Worm (Caenorhabditis elegans): Measurements from ENCODE around the gene srbc-38.

srbc-38 gene

ce11 chrV:728822-729493, 21.9 kb downstream of the srbc-38 start:
- TF ChIP-seq unc-62 (GFP tag; optimal IDR thresholded peaks at IDR 0.05): no peak

DNA sequence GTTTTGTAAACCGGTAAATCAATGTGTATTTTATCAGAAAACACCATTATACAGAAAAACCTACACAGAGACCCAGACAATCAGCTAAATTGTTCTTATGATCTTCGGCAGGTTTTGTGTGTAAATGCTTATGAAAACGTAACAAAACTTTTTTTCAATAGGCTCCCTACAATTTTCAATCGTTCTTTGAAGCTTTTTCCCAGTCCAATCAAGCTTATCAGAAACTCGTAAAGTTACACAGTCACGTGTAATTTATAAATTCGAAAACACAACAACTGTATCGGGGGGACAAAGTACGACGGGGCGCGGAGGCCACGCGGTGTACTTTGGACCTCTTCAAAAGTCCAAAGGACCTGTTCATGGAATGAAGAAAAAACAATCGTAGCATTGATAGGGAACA, 23.2 kb downstream of the srbc-38 start:
- TF ChIP-seq unc-62 (GFP tag; optimal IDR thresholded peaks at IDR 0.05): no peak

DNA sequence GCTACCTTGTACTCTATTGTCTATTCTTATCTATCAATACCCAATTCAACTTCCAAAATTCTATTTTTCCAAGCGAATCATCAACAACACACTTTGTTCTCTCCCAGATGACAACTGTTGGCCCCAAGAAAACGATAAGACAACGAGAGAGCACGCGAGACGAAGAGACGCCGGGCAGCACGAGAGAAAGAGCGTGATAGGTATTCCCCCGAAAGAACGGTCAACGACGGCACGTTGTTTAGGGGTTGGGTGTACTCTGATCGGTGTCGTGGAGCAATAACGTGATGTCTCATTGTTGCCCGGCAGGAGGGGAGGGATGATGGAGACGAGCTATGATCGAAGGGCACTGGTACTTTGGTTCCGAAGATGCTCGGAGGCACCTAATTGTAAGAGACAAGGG, 24.3 kb downstream of the srbc-38 start:
- TF ChIP-seq unc-62 (GFP tag; optimal IDR thresholded peaks at IDR 0.05): no peak

- TF ChIP-seq unc-62 (GFP tag; optimal IDR thresholded peaks at IDR 0.05): no peak
These were observed 29.2 kb downstream of the srbc-38 start, which contains the start of gene srj-25 for ce11 chrV:736171-736570. Gene srj-25 (minus strand): TSS chrV:736271.

DNA sequence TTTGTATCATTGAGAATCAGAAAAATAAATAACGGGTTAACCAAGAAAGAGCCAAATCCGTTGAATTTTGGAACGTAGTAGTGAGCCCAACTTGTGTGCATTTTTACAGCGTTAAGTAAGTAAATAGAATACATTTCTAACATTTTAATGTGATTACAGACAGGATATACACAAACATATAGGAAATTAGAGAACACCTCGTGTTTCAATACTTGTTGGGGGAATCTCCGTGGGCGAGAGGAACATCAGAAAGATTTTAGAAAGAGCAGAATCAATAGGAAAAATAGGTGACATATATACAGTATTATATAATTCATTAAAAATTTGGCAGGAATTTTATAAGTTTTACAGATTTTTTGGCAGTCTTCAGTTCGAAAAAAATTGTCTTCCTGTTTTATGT, 31.8 kb downstream of the srbc-38 start, which contains the start of gene srj-24:
TSS of gene srj-24 (minus strand) at position 101 of the 400 bp plus-strand sequence.
- no peak for TF ChIP-seq unc-62 (GFP tag; optimal IDR thresholded peaks at IDR 0.05)

ce11 chrV:741820-742219, 34.8 kb downstream of the srbc-38 start, which contains the start of gene C05E4.7:
Gene C05E4.7 (plus strand): TSS chrV:742120.
- no peak for TF ChIP-seq unc-62 (GFP tag; optimal IDR thresholded peaks at IDR 0.05)

- no peak for TF ChIP-seq unc-62 (GFP tag; optimal IDR thresholded peaks at IDR 0.05)
These were observed 36.3 kb downstream of the srbc-38 start, which contains the start of gene str-134 for ce11 chrV:743348-743747. Gene str-134 (plus strand): TSS chrV:743648.

- TF ChIP-seq unc-62 (GFP tag; optimal IDR thresholded peaks at IDR 0.05): no peak
These were observed 41.0 kb downstream of the srbc-38 start, which contains the start of gene sri-4 for ce11 chrV:748044-748443. Gene sri-4 (plus strand): TSS chrV:748344.

DNA sequence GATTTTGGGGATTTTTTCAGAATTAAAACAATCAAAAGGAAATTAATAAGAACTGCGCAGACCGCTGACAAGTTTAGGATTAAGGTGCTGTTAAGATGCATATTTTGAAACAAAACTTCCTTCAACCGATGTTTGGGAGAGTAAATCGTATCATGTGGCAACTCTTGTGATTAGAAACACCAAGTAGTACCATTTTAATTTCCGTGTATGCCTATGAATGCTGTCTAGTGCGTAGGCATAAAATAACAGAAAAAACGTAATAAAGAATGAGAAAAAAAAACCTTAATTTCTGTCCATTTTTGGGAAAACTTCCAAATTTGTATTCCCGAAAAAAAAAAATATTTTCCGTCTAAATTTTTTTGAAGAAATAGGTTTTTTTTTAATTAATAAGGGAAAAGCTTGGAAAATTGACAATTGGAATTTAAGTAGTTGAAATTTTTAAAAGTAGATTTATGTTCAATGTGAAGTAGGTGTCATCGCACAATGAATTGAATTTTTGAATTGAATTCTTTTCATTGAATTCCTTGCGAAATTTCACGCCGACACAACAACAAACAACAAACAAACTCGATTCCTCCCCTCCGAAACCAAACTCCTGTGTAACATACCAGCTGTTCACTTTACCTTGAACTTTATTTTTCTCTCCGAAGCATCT, 45.8 kb downstream of the srbc-38 start, which contains the start of the genes str-262 and srp-1:
TSS of gene str-262 (minus strand) at position 101 of the 655 bp plus-strand sequence.
TSS of gene srp-1 (plus strand) at position 605 of the 655 bp plus-strand sequence.
- no peak for TF ChIP-seq unc-62 (GFP tag; optimal IDR thresholded peaks at IDR 0.05)

DNA sequence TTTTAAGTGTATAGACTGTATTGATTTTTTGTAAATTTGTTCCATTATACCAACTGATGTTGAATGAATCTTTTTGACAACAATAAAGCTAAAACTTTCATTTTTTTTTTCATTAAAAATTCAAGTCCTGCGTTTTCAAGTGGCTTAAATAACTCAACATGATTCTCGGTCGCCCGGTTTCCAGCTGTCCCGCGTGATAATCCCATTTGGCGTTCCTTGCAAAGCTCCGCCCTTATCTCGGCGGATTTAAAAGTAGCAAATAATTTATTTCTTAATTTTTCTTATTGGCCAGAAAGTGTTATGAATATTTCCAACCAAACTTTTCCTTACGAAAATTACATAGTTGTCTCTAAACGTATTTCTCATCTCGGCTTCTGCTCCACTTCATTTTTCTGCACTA, 49.2 kb downstream of the srbc-38 start, which contains the start of gene str-20:
TSS of gene str-20 (plus strand) at position 301 of the 400 bp plus-strand sequence.
- no peak for TF ChIP-seq unc-62 (GFP tag; optimal IDR thresholded peaks at IDR 0.05)

Data from whole organism, dauer.